Fruit fly (Drosophila melanogaster) whole organism, embryonic: ENCODE measurements around the gene dikar.

Source experiments
- B-H2 ChIP-seq: fragments of 200-800 bp; sonication (Bioruptor generic); optimal IDR thresholded peaks from 2 replicates; lab custom pipeline; 2018; ENCODE audit warnings: missing biosample characterization, mild to moderate bottlenecking, missing genetic modification characterization
- BEAF-32 ChIP-seq: fragments of 200-800 bp; sonication (Bioruptor generic); optimal IDR thresholded peaks from 3 replicates; lab custom pipeline; 2017; ENCODE audit warnings: missing biosample characterization, missing genetic modification characterization, mild to moderate bottlenecking, moderate library complexity, missing genetic modification reagents
- CG10267 ChIP-seq: fragments of 200-800 bp; sonication (Bioruptor generic); optimal IDR thresholded peaks from 2 replicates; lab custom pipeline; 2018; ENCODE audit warnings: missing biosample characterization, mild to moderate bottlenecking, missing genetic modification characterization, moderate library complexity
- CG11723 ChIP-seq: fragments of 200-800 bp; sonication (Bioruptor generic); optimal IDR thresholded peaks from 2 replicates; lab custom pipeline; 2017; ENCODE audit warnings: missing biosample characterization, mild to moderate bottlenecking, missing genetic modification characterization
- CG12219 ChIP-seq: fragments of 200-800 bp; sonication (Bioruptor generic); optimal IDR thresholded peaks from 3 replicates; lab custom pipeline; 2018; ENCODE audit warnings: missing biosample characterization, mild to moderate bottlenecking, missing genetic modification characterization
- CG12391 ChIP-seq: fragments of 200-800 bp; sonication (Bioruptor generic); optimal IDR thresholded peaks from 3 replicates; lab custom pipeline; 2018; ENCODE audit warnings: missing biosample characterization, mild to moderate bottlenecking, missing genetic modification characterization, moderate library complexity
- CG12744 ChIP-seq: fragments of 200-800 bp; sonication (Bioruptor generic); optimal IDR thresholded peaks from 2 replicates; lab custom pipeline; 2016; ENCODE audit warnings: missing biosample characterization, missing genetic modification characterization
- CG14014 ChIP-seq: fragments of 200-800 bp; sonication (Bioruptor generic); IDR thresholded peaks from 2 replicates; pipeline ENCODE4 v1.3.6; 2022; ENCODE audit warnings: missing biosample characterization, missing genetic modification characterization
- CG15696 ChIP-seq: fragments of 200-800 bp; sonication (Bioruptor generic); optimal IDR thresholded peaks from 2 replicates; lab custom pipeline; 2019; ENCODE audit warnings: missing biosample characterization, mild to moderate bottlenecking, missing genetic modification characterization, moderate library complexity
- CG16815 ChIP-seq: fragments of 200-800 bp; sonication (Bioruptor generic); optimal IDR thresholded peaks from 3 replicates; lab custom pipeline; 2017; ENCODE audit warnings: missing biosample characterization, mild to moderate bottlenecking, missing genetic modification characterization
- CG17361 ChIP-seq: fragments of 200-800 bp; sonication (Bioruptor generic); IDR thresholded peaks from 3 replicates; pipeline ENCODE4 v1.3.6; 2022; ENCODE audit warnings: missing biosample characterization, missing genetic modification characterization
- CG2199 ChIP-seq: fragments of 200-800 bp; sonication (Bioruptor generic); IDR thresholded peaks from 3 replicates; pipeline ENCODE4 v1.3.6; 2022; ENCODE audit warnings: missing biosample characterization, missing genetic modification characterization
- CG2712 ChIP-seq: fragments of 200-800 bp; optimal IDR thresholded peaks from 3 replicates; lab custom pipeline; 2019; ENCODE audit warnings: missing biosample characterization, mild to moderate bottlenecking, missing genetic modification characterization, moderate library complexity
- CG2875 ChIP-seq: fragments of 200-800 bp; sonication (Bioruptor generic); optimal IDR thresholded peaks from 2 replicates; lab custom pipeline; 2017; ENCODE audit warnings: missing biosample characterization, mild to moderate bottlenecking, missing genetic modification characterization, missing genetic modification reagents
- CG3407 ChIP-seq: fragments of 200-800 bp; sonication (Bioruptor generic); optimal IDR thresholded peaks from 2 replicates; lab custom pipeline; 2018; ENCODE audit warnings: missing biosample characterization, mild to moderate bottlenecking, missing genetic modification characterization
- CG3995 ChIP-seq: fragments of 200-800 bp; sonication (Bioruptor generic); optimal IDR thresholded peaks from 3 replicates; lab custom pipeline; 2016; ENCODE audit warnings: missing biosample characterization, missing genetic modification characterization
- CG42726 ChIP-seq: fragments of 200-800 bp; sonication (Bioruptor generic); IDR thresholded peaks from 2 replicates; pipeline ENCODE4 v1.3.6; 2022; ENCODE audit warnings: missing biosample characterization, missing genetic modification characterization; ENCODE audit not compliant: partially characterized antibody
- CG4282 ChIP-seq: fragments of 200-800 bp; sonication (Bioruptor generic); optimal IDR thresholded peaks from 2 replicates; lab custom pipeline; 2016; ENCODE audit warnings: missing biosample characterization, missing genetic modification characterization
- CG4854 ChIP-seq: fragments of 200-800 bp; sonication (Bioruptor generic); optimal IDR thresholded peaks from 2 replicates; lab custom pipeline; 2016; ENCODE audit warnings: missing biosample characterization, missing genetic modification characterization, inconsistent platforms
- CG7786 ChIP-seq: fragments of 200-800 bp; sonication (Bioruptor generic); optimal IDR thresholded peaks from 2 replicates; lab custom pipeline; 2016; ENCODE audit warnings: missing biosample characterization, missing genetic modification characterization
- CG8924 ChIP-seq: fragments of 200-800 bp; optimal IDR thresholded peaks from 3 replicates; lab custom pipeline; 2019; ENCODE audit warnings: missing biosample characterization, mild to moderate bottlenecking, missing genetic modification characterization, moderate library complexity
- D ChIP-seq, 2 experiments: fragments of 200-800 bp in 1 of 2; fragments of >200 bp in 1 of 2; sonication (Bioruptor generic) in 1 of 2; optimal IDR thresholded peaks; 2 replicates in 1 of 2; 3 replicates in 1 of 2; lab custom pipeline; 2017; ENCODE audit warnings: mild to moderate bottlenecking in 1 of 2, missing biosample characterization in 1 of 2, missing genetic modification characterization in 1 of 2, missing genetic modification reagents in 1 of 2
- H2.0 ChIP-seq: fragments of 200-800 bp; sonication (Bioruptor generic); IDR thresholded peaks from 2 replicates; pipeline ENCODE4 v1.3.6; 2022; ENCODE audit warnings: missing biosample characterization, missing genetic modification characterization
- HLHmδ ChIP-seq: fragments of 200-800 bp; sonication (Bioruptor generic); optimal IDR thresholded peaks from 2 replicates; lab custom pipeline; 2018; ENCODE audit warnings: missing biosample characterization, mild to moderate bottlenecking, missing genetic modification characterization, moderate library complexity
- Hr51 ChIP-seq, 2 experiments: fragments of 200-800 bp; sonication (Bioruptor generic); optimal IDR thresholded peaks; 2 replicates in 1 of 2; 3 replicates in 1 of 2; lab custom pipeline; 2016 to 2018; ENCODE audit warnings: missing biosample characterization in 2 of 2, missing genetic modification characterization in 2 of 2, mild to moderate bottlenecking in 1 of 2, moderate library complexity in 1 of 2
- Hr78 ChIP-seq, 2 experiments: fragments of 200-800 bp in 1 of 2; fragments of >200 bp in 1 of 2; sonication (Bioruptor generic) in 1 of 2; optimal IDR thresholded peaks; 2 replicates each; lab custom pipeline; 2017 to 2019; ENCODE audit warnings: missing biosample characterization in 2 of 2, missing genetic modification characterization in 2 of 2, mild to moderate bottlenecking in 1 of 2, moderate library complexity in 1 of 2
- Nf-YC ChIP-seq: fragments of 200-800 bp; optimal IDR thresholded peaks from 3 replicates; lab custom pipeline; 2019; ENCODE audit warnings: missing biosample characterization, mild to moderate bottlenecking, missing genetic modification characterization, moderate library complexity
- Oaz ChIP-seq: fragments of 200-800 bp; sonication (Bioruptor generic); IDR thresholded peaks from 2 replicates; pipeline ENCODE4 v1.3.6; 2022; ENCODE audit warnings: missing biosample characterization, missing genetic modification characterization
- Opbp ChIP-seq: fragments of 200-800 bp; sonication (Bioruptor generic); IDR thresholded peaks from 3 replicates; pipeline ENCODE4 v1.3.6; 2022; ENCODE audit warnings: missing biosample characterization, missing genetic modification characterization; ENCODE audit not compliant: partially characterized antibody
- Pdp1 ChIP-seq, 2 experiments: fragments of 200-800 bp; sonication (Bioruptor generic); optimal IDR thresholded peaks; 3 replicates each; lab custom pipeline; 2016; ENCODE audit warnings: missing biosample characterization in 2 of 2, missing genetic modification characterization in 2 of 2, mild to moderate bottlenecking in 1 of 2, moderate library complexity in 1 of 2
- Sry-β ChIP-seq: fragments of 200-800 bp; sonication (Bioruptor generic); optimal IDR thresholded peaks from 2 replicates; lab custom pipeline; 2018; ENCODE audit warnings: missing biosample characterization, mild to moderate bottlenecking, missing genetic modification characterization, moderate library complexity
- Stat92E ChIP-seq, 3 experiments: fragments of >200 bp in 2 of 3; fragments of 200-800 bp in 1 of 3; sonication (Bioruptor generic) in 1 of 3; optimal IDR thresholded peaks; 2 replicates each; lab custom pipeline; 2017 to 2019; ENCODE audit warnings: missing biosample characterization in 3 of 3, missing genetic modification characterization in 3 of 3, mild to moderate bottlenecking in 1 of 3, moderate library complexity in 1 of 3
- YL-1 ChIP-seq: fragments of 200-800 bp; sonication (Bioruptor generic); optimal IDR thresholded peaks from 3 replicates; lab custom pipeline; 2017; ENCODE audit warnings: missing biosample characterization, mild to moderate bottlenecking, missing genetic modification characterization
- chn ChIP-seq: fragments of 200-800 bp; sonication (Bioruptor generic); optimal IDR thresholded peaks from 2 replicates; lab custom pipeline; 2016; ENCODE audit warnings: missing biosample characterization, missing genetic modification characterization
- emc ChIP-seq: fragments of 200-800 bp; sonication (Bioruptor generic); optimal IDR thresholded peaks from 2 replicates; lab custom pipeline; 2016; ENCODE audit warnings: missing biosample characterization, missing genetic modification characterization
- exex ChIP-seq: fragments of 200-800 bp; sonication (Bioruptor generic); optimal IDR thresholded peaks from 4 replicates; lab custom pipeline; 2018; ENCODE audit warnings: missing biosample characterization, mild to moderate bottlenecking, missing genetic modification characterization, moderate library complexity
- gro ChIP-seq: fragments of 200-800 bp; sonication (Bioruptor generic); optimal IDR thresholded peaks from 2 replicates; lab custom pipeline; 2016; ENCODE audit warnings: missing biosample characterization, missing genetic modification characterization
- kay ChIP-seq: fragments of 200-800 bp; sonication (Bioruptor generic); optimal IDR thresholded peaks from 2 replicates; lab custom pipeline; 2016; ENCODE audit warnings: missing biosample characterization, missing genetic modification characterization
- kni ChIP-seq: fragments of 200-800 bp; sonication (Bioruptor generic); optimal IDR thresholded peaks from 3 replicates; lab custom pipeline; 2017; ENCODE audit warnings: mild to moderate bottlenecking, missing biosample characterization, missing genetic modification reagents, missing genetic modification characterization
- nom ChIP-seq: fragments of 200-800 bp; sonication (Bioruptor generic); optimal IDR thresholded peaks from 2 replicates; lab custom pipeline; 2017; ENCODE audit warnings: missing biosample characterization, missing genetic modification characterization, mild to moderate bottlenecking, moderate library complexity, missing genetic modification reagents
- org-1 ChIP-seq: fragments of 200-800 bp; sonication (Bioruptor generic); optimal IDR thresholded peaks from 2 replicates; lab custom pipeline; 2017; ENCODE audit warnings: missing biosample characterization, missing genetic modification characterization
- p53 ChIP-seq: fragments of 200-800 bp; sonication (Bioruptor generic); optimal IDR thresholded peaks from 2 replicates; lab custom pipeline; 2016; ENCODE audit warnings: missing biosample characterization, missing genetic modification characterization
- pan ChIP-seq, 4 experiments: fragments of >200 bp in 3 of 4; fragments of 200-800 bp in 1 of 4; sonication (Bioruptor generic) in 1 of 4; optimal IDR thresholded peaks in 3 of 4; IDR thresholded peaks in 1 of 4; 2 replicates each; pipeline versions ENCODE4 v1.3.6 to Lab custom; 2017 to 2022; ENCODE audit warnings: missing biosample characterization in 2 of 4, missing genetic modification characterization in 2 of 4, mixed read lengths in 1 of 4
- sd ChIP-seq: fragments of 200-800 bp; sonication (Bioruptor generic); optimal IDR thresholded peaks from 3 replicates; lab custom pipeline; 2018; ENCODE audit warnings: missing biosample characterization, mild to moderate bottlenecking, missing genetic modification characterization, moderate library complexity
- sima ChIP-seq: fragments of 200-800 bp; sonication (Bioruptor generic); optimal IDR thresholded peaks from 2 replicates; lab custom pipeline; 2016; ENCODE audit warnings: missing biosample characterization, missing genetic modification characterization
- sug ChIP-seq: fragments of 200-800 bp; optimal IDR thresholded peaks from 2 replicates; lab custom pipeline; 2019; ENCODE audit warnings: missing biosample characterization, mild to moderate bottlenecking, missing genetic modification characterization, moderate library complexity
- tio ChIP-seq: fragments of 200-800 bp; sonication (Bioruptor generic); optimal IDR thresholded peaks from 2 replicates; lab custom pipeline; 2017; ENCODE audit warnings: missing biosample characterization, missing genetic modification characterization, inconsistent platforms
- trh ChIP-seq: fragments of 200-800 bp; sonication (Bioruptor generic); optimal IDR thresholded peaks from 2 replicates; lab custom pipeline; 2016; ENCODE audit warnings: missing biosample characterization, missing genetic modification characterization
- yki ChIP-seq: fragments of >200 bp; optimal IDR thresholded peaks from 3 replicates; lab custom pipeline; 2018

dikar gene

DNA sequence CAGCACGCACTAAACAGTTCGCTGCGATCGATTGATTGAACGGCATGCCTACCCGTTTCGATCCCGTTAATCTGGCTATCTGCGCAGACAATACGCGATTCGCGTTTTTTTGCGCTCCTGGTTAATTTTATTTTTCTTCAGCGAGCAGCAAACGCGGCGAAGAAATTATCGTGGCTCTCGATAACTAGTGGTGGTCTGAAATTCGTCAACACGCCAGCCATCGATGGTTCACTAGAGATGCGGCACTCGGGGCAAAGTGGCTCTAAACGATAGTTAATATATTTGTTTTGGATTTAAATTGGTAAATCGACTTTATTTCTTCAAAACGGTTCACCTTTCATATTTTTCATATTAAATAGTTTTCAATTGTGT, at the start of gene dikar (continued):
- TF ChIP-seq Stat92E (GFP tag; optimal IDR thresholded peaks at IDR 0.05; lab: Kevin White, UChicago), result peak in 1 of 3 experiments; percentile 20
- no peak for TF ChIP-seq CG12744 (GFP tag; lab: Kevin White, UChicago)
- 0 out of 2 replicates have a peak, but pooled peaks have one; percentile 8 for TF ChIP-seq Oaz
- TF ChIP-seq yki (lab: Kevin White, UChicago), result no peak
- TF ChIP-seq CG2712 (tag; lab: Kevin White, UChicago), result peak; percentile 37
- no peak for TF ChIP-seq kay (GFP tag; lab: Kevin White, UChicago)
- TF ChIP-seq CG42726, result peak; percentile 81
- TF ChIP-seq Hr51 (GFP tag; optimal IDR thresholded peaks at IDR 0.05; lab: Kevin White, UChicago), result peak in 1 of 2 experiments; percentile 47
- no peak for TF ChIP-seq CG4854 (GFP tag; lab: Kevin White, UChicago)
- peak; percentile 94 for TF ChIP-seq Opbp (GFP tag; lab: Robert Waterston, UW)
- peak; percentile 80 for TF ChIP-seq BEAF-32
- no peak for TF ChIP-seq pan (optimal IDR thresholded peaks at IDR 0.05; lab: Kevin White, UChicago)
- peak in 1 of 2 experiments; percentile 45 for TF ChIP-seq pan (GFP tag; optimal IDR thresholded peaks at IDR 0.05 in 1 of 2, IDR thresholded peaks at IDR 0.05 in 1 of 2)
- TF ChIP-seq B-H2, result no peak
- peak; percentile 74 for TF ChIP-seq Sry-β (GFP tag; lab: Kevin White, UChicago)
- TF ChIP-seq Nf-YC (tag; lab: Kevin White, UChicago), result no peak
- peak; percentile 43 for TF ChIP-seq CG16815 (GFP tag; lab: Kevin White, UChicago)
- peak; percentile 48 for TF ChIP-seq sug (tag; lab: Kevin White, UChicago)
- no peak for TF ChIP-seq trh (GFP tag; lab: Kevin White, UChicago)
- no peak for TF ChIP-seq gro (GFP tag; lab: Kevin White, UChicago)
- no peak for TF ChIP-seq CG2199 (GFP tag; lab: Robert Waterston, UW)
- TF ChIP-seq org-1 (GFP tag; lab: Kevin White, UChicago), result no peak
- no peak for TF ChIP-seq tio
- no peak for TF ChIP-seq D (optimal IDR thresholded peaks at IDR 0.05; lab: Kevin White, UChicago)
- TF ChIP-seq D (GFP tag; optimal IDR thresholded peaks at IDR 0.05; lab: Kevin White, UChicago), result no peak
- no peak for TF ChIP-seq sima (GFP tag; lab: Kevin White, UChicago)
- no peak for TF ChIP-seq exex (tag; lab: Kevin White, UChicago)
- peak; percentile 37 for TF ChIP-seq CG15696 (tag; lab: Kevin White, UChicago)
- TF ChIP-seq H2.0 (GFP tag; lab: Robert Waterston, UW), result peak; percentile 56; the same call in 1 of the 2 replicates
- TF ChIP-seq CG4282 (GFP tag; lab: Kevin White, UChicago), result no peak
- TF ChIP-seq CG3995 (GFP tag; lab: Kevin White, UChicago), result no peak
- TF ChIP-seq CG7786 (GFP tag; lab: Kevin White, UChicago), result peak; percentile 28
- TF ChIP-seq CG8924 (tag; lab: Kevin White, UChicago), result peak; percentile 10
- TF ChIP-seq p53 (GFP tag; lab: Kevin White, UChicago), result no peak
- TF ChIP-seq Hr78 (GFP tag; optimal IDR thresholded peaks at IDR 0.05; lab: Kevin White, UChicago), result no peak
- no peak for TF ChIP-seq YL-1 (GFP tag; lab: Kevin White, UChicago)
- no peak for TF ChIP-seq CG11723 (GFP tag; lab: Kevin White, UChicago)
- no peak for TF ChIP-seq emc (GFP tag; lab: Kevin White, UChicago)
- TF ChIP-seq CG14014 (GFP tag; lab: Robert Waterston, UW), result peak; percentile 79
- peak; percentile 43 for TF ChIP-seq chn (GFP tag; lab: Kevin White, UChicago)
- TF ChIP-seq sd (tag; lab: Kevin White, UChicago), result no peak
- no peak for TF ChIP-seq nom (GFP tag; lab: Kevin White, UChicago)
- no peak for TF ChIP-seq kni (GFP tag; lab: Kevin White, UChicago)
- peak; percentile 43 for TF ChIP-seq CG10267 (tag; lab: Kevin White, UChicago)
- peak in 1 of 2 experiments; percentile 46 for TF ChIP-seq Pdp1 (GFP tag; optimal IDR thresholded peaks at IDR 0.05; lab: Kevin White, UChicago)
- no peak for TF ChIP-seq CG2875 (GFP tag; lab: Kevin White, UChicago)
- peak; percentile 54 for TF ChIP-seq CG12391 (tag; lab: Kevin White, UChicago)
- TF ChIP-seq CG17361 (GFP tag; lab: Robert Waterston, UW), result no peak; the same call in 1 of the 3 replicates
- no peak for TF ChIP-seq CG12219 (GFP tag; lab: Kevin White, UChicago)
- TF ChIP-seq HLHmδ (GFP tag; lab: Kevin White, UChicago), result no peak
- TF ChIP-seq CG3407 (GFP tag; lab: Kevin White, UChicago), result no peak
